Fruit fly (Drosophila melanogaster) whole organism, adult: ENCODE measurements around the gene HGTX.

Experiments
- CG1620 ChIP-seq: fragments of 200-800 bp; sonication (Bioruptor generic); optimal IDR thresholded peaks from 2 replicates; lab custom pipeline; 2016; ENCODE audit warnings: missing biosample characterization, missing genetic modification characterization
- Clk ChIP-seq: fragments of 200-800 bp; sonication (Bioruptor generic); optimal IDR thresholded peaks from 2 replicates; lab custom pipeline; 2017; ENCODE audit warnings: missing biosample characterization, missing genetic modification characterization
- tj ChIP-seq: fragments of 200-800 bp; sonication (Bioruptor generic); optimal IDR thresholded peaks from 3 replicates; lab custom pipeline; 2017; ENCODE audit warnings: missing biosample characterization, mild to moderate bottlenecking, missing genetic modification characterization, moderate library complexity

- no peak for TF ChIP-seq Clk (GFP tag; lab: Kevin White, UChicago)
- no peak for TF ChIP-seq CG1620 (GFP tag; lab: Kevin White, UChicago)
- TF ChIP-seq tj (GFP tag; lab: Kevin White, UChicago), result no peak
Observed at dm6 chr3L:14635564-14635937, 36.2 kb upstream of the HGTX start.
